Worm (Caenorhabditis elegans) whole organism, L3 larva: ENCODE results near the gene F41G3.21.

Experiments used
- ZK546.5 ChIP-seq: sonication (generic microtip); optimal IDR thresholded peaks from 2 replicates; lab custom pipeline; 2017; ENCODE audit warnings: missing biosample characterization, missing genetic modification characterization
- aly-2 ChIP-seq: fragments of 150-350 bp; optimal IDR thresholded peaks from 2 replicates; lab custom pipeline; 2014; ENCODE audit warnings: missing biosample characterization, missing genetic modification characterization
- ama-1 ChIP-seq: fragments of 150-350 bp; optimal IDR thresholded peaks from 2 replicates; lab custom pipeline; 2018
- ceh-28 ChIP-seq: fragments of 150-350 bp; optimal IDR thresholded peaks from 2 replicates; lab custom pipeline; 2014; ENCODE audit warnings: missing biosample characterization, missing genetic modification reagents, missing genetic modification characterization
- ceh-9 ChIP-seq: sonication (generic microtip); optimal IDR thresholded peaks from 2 replicates; lab custom pipeline; 2018; ENCODE audit warnings: missing biosample characterization, missing genetic modification characterization
- daf-12 ChIP-seq: fragments of 150-350 bp; optimal IDR thresholded peaks from 2 replicates; lab custom pipeline; 2014; ENCODE audit warnings: missing biosample characterization, missing genetic modification reagents, missing genetic modification characterization
- egl-27 ChIP-seq: sonication (generic microtip); optimal IDR thresholded peaks from 4 replicates; lab custom pipeline; 2017; ENCODE audit warnings: missing biosample characterization, missing genetic modification reagents, missing genetic modification characterization
- egl-5 ChIP-seq: fragments of 150-350 bp; optimal IDR thresholded peaks from 2 replicates; lab custom pipeline; 2017; ENCODE audit warnings: missing biosample characterization, missing genetic modification reagents, missing genetic modification characterization, inconsistent platforms
- elt-2 ChIP-seq: sonication (generic microtip); optimal IDR thresholded peaks from 2 replicates; lab custom pipeline; 2016; ENCODE audit warnings: missing genetic modification reagents, mild to moderate bottlenecking, missing genetic modification characterization, missing compliant biosample characterization
- elt-3 ChIP-seq, 3 experiments: fragments of 150-350 bp in 1 of 3; sonication (generic microtip) in 2 of 3; optimal IDR thresholded peaks; 2 replicates in 2 of 3; 4 replicates in 1 of 3; lab custom pipeline; 2014 to 2017; ENCODE audit warnings: missing biosample characterization in 3 of 3, missing genetic modification characterization in 3 of 3
- eor-1 ChIP-seq, 2 experiments: fragments of 150-350 bp; optimal IDR thresholded peaks; 2 replicates each; lab custom pipeline; 2014 to 2018; ENCODE audit warnings: missing biosample characterization in 2 of 2, missing genetic modification characterization in 2 of 2
- fkh-10 ChIP-seq: sonication (generic microtip); optimal IDR thresholded peaks from 2 replicates; lab custom pipeline; 2017; ENCODE audit warnings: missing biosample characterization, missing genetic modification reagents, missing genetic modification characterization
- fos-1 ChIP-seq: fragments of 150-350 bp; optimal IDR thresholded peaks from 2 replicates; lab custom pipeline; 2014; ENCODE audit warnings: missing biosample characterization, missing genetic modification characterization
- hmg-11 ChIP-seq: sonication (generic microtip); optimal IDR thresholded peaks from 2 replicates; lab custom pipeline; 2016; ENCODE audit warnings: missing genetic modification characterization, missing compliant biosample characterization
- jun-1 ChIP-seq: fragments of 150-350 bp; optimal IDR thresholded peaks from 2 replicates; lab custom pipeline; 2014; ENCODE audit warnings: missing biosample characterization, missing genetic modification reagents, missing genetic modification characterization
- lin-15B ChIP-seq: fragments of 150-350 bp; optimal IDR thresholded peaks from 2 replicates; lab custom pipeline; 2014; ENCODE audit warnings: missing biosample characterization, missing genetic modification characterization
- lin-39 ChIP-seq: fragments of 150-350 bp; optimal IDR thresholded peaks from 2 replicates; lab custom pipeline; 2018; ENCODE audit warnings: missing biosample characterization, missing genetic modification reagents, missing genetic modification characterization
- lsy-12 ChIP-seq: sonication (generic microtip); optimal IDR thresholded peaks from 2 replicates; lab custom pipeline; 2016; ENCODE audit warnings: mild to moderate bottlenecking, missing genetic modification characterization, missing compliant biosample characterization
- mdl-1 ChIP-seq: fragments of 150-350 bp; optimal IDR thresholded peaks from 2 replicates; lab custom pipeline; 2014; ENCODE audit warnings: missing biosample characterization, missing genetic modification characterization
- mml-1 ChIP-seq: fragments of 150-350 bp; sonication (generic microtip); optimal IDR thresholded peaks from 3 replicates; lab custom pipeline; 2014; ENCODE audit warnings: missing biosample characterization, missing genetic modification characterization
- nfya-1 ChIP-seq: sonication (generic microtip); optimal IDR thresholded peaks from 2 replicates; lab custom pipeline; 2017; ENCODE audit warnings: missing genetic modification characterization, mild to moderate bottlenecking, missing compliant biosample characterization, antibody characterized with exemption, moderate library complexity; ENCODE audit not compliant: insufficient read depth
- nhr-11 ChIP-seq: fragments of 150-350 bp; optimal IDR thresholded peaks from 2 replicates; lab custom pipeline; 2014; ENCODE audit warnings: missing biosample characterization, missing genetic modification characterization
- nhr-23 ChIP-seq: fragments of 150-350 bp; optimal IDR thresholded peaks from 2 replicates; lab custom pipeline; 2014; ENCODE audit warnings: missing biosample characterization, missing genetic modification reagents, missing genetic modification characterization
- nhr-237 ChIP-seq: fragments of 150-350 bp; optimal IDR thresholded peaks from 2 replicates; lab custom pipeline; 2014; ENCODE audit warnings: missing biosample characterization, missing genetic modification characterization
- nhr-25 ChIP-seq: sonication (generic microtip); optimal IDR thresholded peaks from 2 replicates; lab custom pipeline; 2017; ENCODE audit warnings: missing biosample characterization, missing genetic modification characterization
- nhr-43 ChIP-seq: sonication (generic microtip); optimal IDR thresholded peaks from 2 replicates; lab custom pipeline; 2016; ENCODE audit warnings: mild to moderate bottlenecking, missing genetic modification characterization, missing compliant biosample characterization; ENCODE audit not compliant: poor library complexity, severe bottlenecking
- nhr-67 ChIP-seq: fragments of 150-350 bp; optimal IDR thresholded peaks from 2 replicates; lab custom pipeline; 2014; ENCODE audit warnings: missing biosample characterization, missing genetic modification characterization
- nhr-76 ChIP-seq: fragments of 150-350 bp; sonication (generic microtip); optimal IDR thresholded peaks from 5 replicates; lab custom pipeline; 2014; ENCODE audit warnings: missing biosample characterization, missing genetic modification characterization
- nhr-77 ChIP-seq: fragments of 150-350 bp; optimal IDR thresholded peaks from 2 replicates; lab custom pipeline; 2014; ENCODE audit warnings: missing biosample characterization, missing genetic modification characterization
- pha-4 ChIP-seq: fragments of 150-350 bp; optimal IDR thresholded peaks from 2 replicates; lab custom pipeline; 2014; ENCODE audit warnings: missing biosample characterization, missing genetic modification reagents, missing genetic modification characterization
- pqm-1 ChIP-seq: fragments of 150-350 bp; optimal IDR thresholded peaks from 2 replicates; lab custom pipeline; 2017; ENCODE audit warnings: missing biosample characterization, missing genetic modification characterization, inconsistent platforms
- skn-1 ChIP-seq: fragments of 150-350 bp; optimal IDR thresholded peaks from 2 replicates; lab custom pipeline; 2014; ENCODE audit warnings: missing biosample characterization, missing genetic modification characterization
- snpc-4 ChIP-seq: fragments of 150-350 bp; optimal IDR thresholded peaks from 2 replicates; lab custom pipeline; 2014; ENCODE audit warnings: missing biosample characterization, missing genetic modification characterization
- tbx-2 ChIP-seq: sonication (generic microtip); optimal IDR thresholded peaks from 2 replicates; lab custom pipeline; 2016; ENCODE audit warnings: mild to moderate bottlenecking, missing genetic modification characterization, missing compliant biosample characterization
- unc-39 ChIP-seq: sonication (generic microtip); optimal IDR thresholded peaks from 4 replicates; lab custom pipeline; 2017; ENCODE audit warnings: missing biosample characterization, missing genetic modification characterization
- ztf-11 ChIP-seq: fragments of 150-350 bp; optimal IDR thresholded peaks from 2 replicates; lab custom pipeline; 2014; ENCODE audit warnings: missing biosample characterization, missing genetic modification characterization

The F41G3.21 gene

DNA sequence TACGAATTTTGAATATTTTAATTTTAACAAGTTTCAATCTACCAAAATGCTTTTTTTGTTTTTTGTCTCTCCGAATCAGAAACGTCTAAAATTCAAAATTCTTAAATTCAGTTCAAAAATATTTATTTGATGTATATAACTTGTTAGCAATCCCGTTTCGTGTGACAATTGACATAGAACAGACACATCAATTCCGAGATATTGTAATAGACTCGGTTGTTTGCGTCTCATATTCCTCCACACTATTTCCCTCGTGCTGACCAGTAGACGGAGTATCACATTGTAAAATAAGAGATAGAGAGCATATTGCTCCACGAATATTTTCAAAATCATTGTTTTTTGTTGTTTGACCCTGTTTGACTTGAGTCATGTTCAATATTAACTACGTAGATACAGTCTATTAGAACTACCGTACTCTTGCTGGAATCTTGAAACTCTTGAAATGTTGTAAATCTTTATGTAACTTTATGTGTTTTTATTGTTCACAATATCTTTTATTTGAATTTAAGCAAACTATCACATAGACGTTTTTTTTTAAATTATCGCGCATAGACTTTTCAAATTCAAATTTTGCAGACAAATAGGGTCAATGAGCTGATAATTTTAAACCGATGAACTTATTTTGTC, 36.0 kb upstream of the F41G3.21 start, which contains the start of gene T13C2.3:
T13C2.3 (plus strand) TSS at position 577 of the 627 bp plus-strand sequence.
- no peak for TF ChIP-seq unc-39
- TF ChIP-seq mdl-1 (tag; lab: Kevin White, UChicago), result no peak
- TF ChIP-seq ceh-28 (tag; lab: Kevin White, UChicago), result no peak

DNA sequence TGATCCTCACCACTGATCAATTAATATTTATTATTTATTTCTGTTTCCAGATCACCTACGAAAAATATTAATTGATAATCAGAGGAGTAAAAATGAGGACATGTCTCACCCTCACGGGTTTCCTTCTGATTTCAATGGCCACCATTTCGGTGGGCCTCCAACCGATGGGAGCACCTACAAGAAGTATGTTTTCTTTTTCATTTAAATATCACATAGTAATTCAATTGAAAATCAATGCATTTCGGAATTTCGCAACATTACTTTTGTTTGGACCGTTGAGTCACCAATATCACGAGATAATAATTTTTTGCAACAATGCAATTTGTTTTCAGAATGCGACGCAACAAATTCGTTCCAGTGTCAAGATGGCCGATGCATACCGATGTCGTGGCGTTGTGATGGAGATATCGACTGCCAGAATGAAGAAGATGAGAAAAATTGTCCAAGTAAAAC, 30.7 kb upstream of the F41G3.21 start, which contains the start of gene gldi-2:
gldi-2 (plus strand) TSS at position 51 of the 453 bp plus-strand sequence.
- no peak for TF ChIP-seq pqm-1
- TF ChIP-seq egl-27 (tag; lab: Kevin White, UChicago), result no peak
- TF ChIP-seq elt-3 (tag; optimal IDR thresholded peaks at IDR 0.05; lab: Kevin White, UChicago), result no peak
- TF ChIP-seq skn-1 (tag; lab: Kevin White, UChicago), result no peak
- no peak for TF ChIP-seq hmg-11 (tag; lab: Kevin White, UChicago)
- TF ChIP-seq tbx-2 (tag; lab: Kevin White, UChicago), result no peak
- TF ChIP-seq nhr-237 (tag; lab: Kevin White, UChicago), result no peak
- no peak for TF ChIP-seq elt-2 (tag; lab: Kevin White, UChicago)
- TF ChIP-seq nhr-23 (tag; lab: Kevin White, UChicago), result no peak
- no peak for TF ChIP-seq lsy-12 (tag; lab: Kevin White, UChicago)
- TF ChIP-seq aly-2, result no peak
- TF ChIP-seq nhr-43, result no peak
- TF ChIP-seq snpc-4 (tag; lab: Kevin White, UChicago), result no peak
- no peak for TF ChIP-seq nhr-76 (tag; lab: Kevin White, UChicago)
- TF ChIP-seq ztf-11 (tag; lab: Kevin White, UChicago), result no peak
- TF ChIP-seq ama-1, result no peak
- no peak for TF ChIP-seq mml-1 (tag; lab: Kevin White, UChicago)

DNA sequence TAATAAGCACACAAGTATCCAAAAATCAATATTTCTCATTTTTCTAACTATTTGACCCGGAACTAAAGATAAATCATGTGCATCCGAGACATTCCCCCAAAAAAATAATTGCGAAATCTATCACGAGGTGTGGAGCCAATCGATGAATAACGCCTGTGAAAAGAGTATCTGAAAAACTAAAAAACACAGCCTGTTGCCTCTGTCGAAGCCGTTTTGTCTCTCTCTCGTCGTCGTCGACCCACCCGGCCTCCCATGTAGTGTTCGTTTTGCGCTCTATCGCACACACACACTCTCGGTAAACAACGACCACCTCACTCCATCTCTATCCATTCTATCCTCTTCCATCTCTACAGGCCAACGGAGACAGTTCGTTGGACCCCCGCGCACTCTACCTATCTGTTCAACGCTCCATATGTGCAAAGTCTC, 30.0 kb upstream of the F41G3.21 start:
- no peak for TF ChIP-seq unc-39
- TF ChIP-seq snpc-4 (tag; lab: Kevin White, UChicago), result peak; percentile 48
- peak; percentile 62 for TF ChIP-seq nhr-25 (tag; lab: Kevin White, UChicago)
- TF ChIP-seq ceh-28 (tag; lab: Kevin White, UChicago), result peak; percentile 83
- TF ChIP-seq eor-1 (tag; optimal IDR thresholded peaks at IDR 0.05; lab: Kevin White, UChicago), result no peak
- peak; percentile 57 for TF ChIP-seq lin-39 (tag; lab: Kevin White, UChicago)
- TF ChIP-seq nhr-77 (tag; lab: Kevin White, UChicago), result no peak
- TF ChIP-seq jun-1 (tag; lab: Kevin White, UChicago), result peak; percentile 11
- peak; percentile 26 for TF ChIP-seq egl-5
- peak; percentile 19 for TF ChIP-seq nhr-23 (tag; lab: Kevin White, UChicago)
- no peak for TF ChIP-seq daf-12
- peak; percentile 27 for TF ChIP-seq elt-2 (tag; lab: Kevin White, UChicago)
- TF ChIP-seq nhr-67 (tag; lab: Kevin White, UChicago), result no peak
- peak; percentile 77 for TF ChIP-seq pha-4
- TF ChIP-seq tbx-2 (tag; lab: Kevin White, UChicago), result no peak
- TF ChIP-seq fkh-10 (GFP tag; lab: Kevin White, UChicago), result peak; percentile 0
- TF ChIP-seq nfya-1, result peak; percentile 81
- TF ChIP-seq elt-3 (tag; optimal IDR thresholded peaks at IDR 0.05; lab: Kevin White, UChicago), result no peak
- peak; percentile 77 for TF ChIP-seq lin-15B
- peak; percentile 26 for TF ChIP-seq nhr-11 (tag; lab: Kevin White, UChicago)
- no peak for TF ChIP-seq ZK546.5
- no peak for TF ChIP-seq nhr-76 (tag; lab: Kevin White, UChicago)

DNA sequence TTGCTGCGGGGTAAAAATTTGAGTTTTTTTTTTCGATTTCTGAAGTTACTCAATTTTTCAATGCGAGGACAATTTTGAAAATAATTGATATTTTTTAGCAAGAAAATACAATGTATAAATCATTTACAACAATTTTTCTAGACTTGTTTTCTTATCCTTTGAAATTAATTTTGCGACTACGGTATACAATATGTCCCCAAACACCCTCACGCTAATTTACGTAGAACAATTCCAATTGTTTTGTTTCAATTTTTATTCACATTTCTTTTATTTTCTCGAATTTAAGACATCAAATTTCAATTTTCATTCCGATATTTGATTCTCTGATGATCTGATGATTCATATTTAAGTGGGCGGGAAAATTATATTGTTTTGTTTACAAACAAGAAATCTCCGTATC, 29.2 kb upstream of the F41G3.21 start:
- no peak for TF ChIP-seq lin-39 (tag; lab: Kevin White, UChicago)
- TF ChIP-seq egl-5, result no peak
- no peak for TF ChIP-seq ceh-28 (tag; lab: Kevin White, UChicago)
- no peak for TF ChIP-seq ZK546.5
- no peak for TF ChIP-seq ama-1
- no peak for TF ChIP-seq mdl-1 (tag; lab: Kevin White, UChicago)
- TF ChIP-seq ceh-9 (tag; lab: Kevin White, UChicago), result no peak
- no peak for TF ChIP-seq fos-1 (tag; lab: Kevin White, UChicago)
- TF ChIP-seq hmg-11 (tag; lab: Kevin White, UChicago), result no peak
- no peak for TF ChIP-seq nhr-67 (tag; lab: Kevin White, UChicago)
- no peak for TF ChIP-seq mml-1 (tag; lab: Kevin White, UChicago)
